Fruit fly (Drosophila melanogaster) whole organism, adult: ENCODE results near the gene RecQ4.

Experiments
- CG11617 ChIP-seq: fragments of 200-800 bp; sonication (Bioruptor generic); optimal IDR thresholded peaks from 2 replicates; lab custom pipeline; 2017; ENCODE audit warnings: mild to moderate bottlenecking, missing biosample characterization, missing genetic modification reagents, missing genetic modification characterization
- CG33017 ChIP-seq: fragments of 200-800 bp; sonication (Bioruptor generic); optimal IDR thresholded peaks from 2 replicates; lab custom pipeline; 2018; ENCODE audit warnings: missing biosample characterization, mild to moderate bottlenecking, missing genetic modification characterization, moderate library complexity
- CG5204 ChIP-seq: fragments of 200-800 bp; sonication (Bioruptor generic); optimal IDR thresholded peaks from 2 replicates; lab custom pipeline; 2016; ENCODE audit warnings: missing biosample characterization, missing genetic modification characterization
- CG7045 ChIP-seq: fragments of 200-800 bp; sonication (Bioruptor generic); optimal IDR thresholded peaks from 2 replicates; lab custom pipeline; 2017; ENCODE audit warnings: missing biosample characterization, mild to moderate bottlenecking, missing genetic modification characterization
- bab1 ChIP-seq: fragments of 200-800 bp; sonication (Bioruptor generic); optimal IDR thresholded peaks from 3 replicates; lab custom pipeline; 2019; ENCODE audit warnings: missing biosample characterization, mild to moderate bottlenecking, missing genetic modification characterization, moderate library complexity
- cic ChIP-seq: fragments of 200-800 bp; sonication (Bioruptor generic); optimal IDR thresholded peaks from 2 replicates; lab custom pipeline; 2017; ENCODE audit warnings: missing biosample characterization, mild to moderate bottlenecking, missing genetic modification characterization, moderate library complexity
- kay ChIP-seq: fragments of 200-800 bp; sonication (Bioruptor generic); peaks from one replicate; lab custom pipeline; 2016; ENCODE audit warnings: missing biosample characterization, missing genetic modification characterization, borderline replicate concordance
- tj ChIP-seq: fragments of 200-800 bp; sonication (Bioruptor generic); optimal IDR thresholded peaks from 3 replicates; lab custom pipeline; 2017; ENCODE audit warnings: missing biosample characterization, mild to moderate bottlenecking, missing genetic modification characterization, moderate library complexity

- TF ChIP-seq CG11617 (GFP tag; lab: Kevin White, UChicago) (no peak), bab1 (GFP tag; lab: Kevin White, UChicago) (no peak), kay (GFP tag; lab: Kevin White, UChicago) (no peak), tj (GFP tag; lab: Kevin White, UChicago) (no peak), CG5204 (GFP tag; lab: Kevin White, UChicago) (no peak), CG33017 (no peak), cic (GFP tag; lab: Kevin White, UChicago) (no peak), CG7045 (GFP tag; lab: Kevin White, UChicago) (no peak)
Measured at dm6 chr3L:8193016-8193415, 17.2 kb upstream of the RecQ4 start, which contains the start of gene CG7387.
